Fruit fly (Drosophila melanogaster) whole organism, embryonic: ENCODE measurements around the gene enc.

Source experiments
- Atf3 ChIP-seq: fragments of 200-800 bp; sonication (Bioruptor generic); optimal IDR thresholded peaks from 3 replicates; lab custom pipeline; 2016; ENCODE audit warnings: missing biosample characterization, missing genetic modification characterization
- Atf6 ChIP-seq: fragments of 200-800 bp; sonication (Bioruptor generic); IDR thresholded peaks from 2 replicates; pipeline ENCODE4 v1.3.6; 2022; ENCODE audit warnings: missing biosample characterization, missing genetic modification characterization
- BtbVII ChIP-seq: fragments of 200-800 bp; sonication (Bioruptor generic); optimal IDR thresholded peaks from 3 replicates; lab custom pipeline; 2017; ENCODE audit warnings: missing biosample characterization, mild to moderate bottlenecking, missing genetic modification characterization
- CG10274 ChIP-seq: fragments of 200-800 bp; sonication (Bioruptor generic); optimal IDR thresholded peaks from 3 replicates; lab custom pipeline; 2017; ENCODE audit warnings: missing biosample characterization, mild to moderate bottlenecking, missing genetic modification characterization
- CG10654 ChIP-seq: fragments of 200-800 bp; sonication (Bioruptor generic); optimal IDR thresholded peaks from 2 replicates; lab custom pipeline; 2016; ENCODE audit warnings: missing biosample characterization, missing genetic modification characterization
- CG10959 ChIP-seq: fragments of 200-800 bp; sonication (Bioruptor generic); IDR thresholded peaks from 2 replicates; pipeline ENCODE4 v1.3.6; 2022; ENCODE audit warnings: missing biosample characterization, missing genetic modification characterization
- CG11695 ChIP-seq: fragments of 200-800 bp; sonication (Bioruptor generic); IDR thresholded peaks from 3 replicates; pipeline ENCODE4 v1.3.6; 2022; ENCODE audit warnings: missing biosample characterization, missing genetic modification characterization
- CG11723 ChIP-seq: fragments of 200-800 bp; sonication (Bioruptor generic); optimal IDR thresholded peaks from 2 replicates; lab custom pipeline; 2017; ENCODE audit warnings: missing biosample characterization, mild to moderate bottlenecking, missing genetic modification characterization
- CG12071 ChIP-seq: fragments of 200-800 bp; sonication (Bioruptor generic); optimal IDR thresholded peaks from 3 replicates; lab custom pipeline; 2018; ENCODE audit warnings: missing biosample characterization, mild to moderate bottlenecking, missing genetic modification characterization
- CG12104 ChIP-seq: fragments of 200-800 bp; sonication (Bioruptor generic); optimal IDR thresholded peaks from 3 replicates; lab custom pipeline; 2016; ENCODE audit warnings: missing biosample characterization, missing genetic modification characterization
- CG13296 ChIP-seq: fragments of 200-800 bp; sonication (Bioruptor generic); optimal IDR thresholded peaks from 3 replicates; lab custom pipeline; 2018; ENCODE audit warnings: missing biosample characterization, mild to moderate bottlenecking, missing genetic modification characterization
- CG14667 ChIP-seq: fragments of 200-800 bp; sonication (Bioruptor generic); IDR thresholded peaks from 2 replicates; pipeline ENCODE4 v1.3.6; 2022; ENCODE audit warnings: missing biosample characterization, missing genetic modification characterization
- CG16863 ChIP-seq: fragments of 200-800 bp; sonication (Bioruptor generic); optimal IDR thresholded peaks from 3 replicates; lab custom pipeline; 2016; ENCODE audit warnings: missing biosample characterization, missing genetic modification characterization
- CG17361 ChIP-seq: fragments of 200-800 bp; sonication (Bioruptor generic); IDR thresholded peaks from 3 replicates; pipeline ENCODE4 v1.3.6; 2022; ENCODE audit warnings: missing biosample characterization, missing genetic modification characterization
- CG18599 ChIP-seq: fragments of 200-800 bp; sonication (Bioruptor generic); optimal IDR thresholded peaks from 3 replicates; lab custom pipeline; 2017; ENCODE audit warnings: missing biosample characterization, missing genetic modification characterization, mild to moderate bottlenecking, moderate library complexity, missing genetic modification reagents
- CG18619 ChIP-seq: fragments of 200-800 bp; sonication (Bioruptor generic); optimal IDR thresholded peaks from 3 replicates; lab custom pipeline; 2017; ENCODE audit warnings: missing biosample characterization, mild to moderate bottlenecking, missing genetic modification characterization
- CG2712 ChIP-seq: fragments of 200-800 bp; optimal IDR thresholded peaks from 3 replicates; lab custom pipeline; 2019; ENCODE audit warnings: missing biosample characterization, mild to moderate bottlenecking, missing genetic modification characterization, moderate library complexity
- CG30020 ChIP-seq: fragments of 200-800 bp; optimal IDR thresholded peaks from 2 replicates; lab custom pipeline; 2019; ENCODE audit warnings: missing biosample characterization, mild to moderate bottlenecking, missing genetic modification characterization, moderate library complexity
- CG31388 ChIP-seq: fragments of 200-800 bp; sonication (Bioruptor generic); optimal IDR thresholded peaks from 2 replicates; lab custom pipeline; 2016; ENCODE audit warnings: missing biosample characterization, missing genetic modification characterization
- CG3281 ChIP-seq: fragments of 200-800 bp; sonication (Bioruptor generic); optimal IDR thresholded peaks from 3 replicates; lab custom pipeline; 2017; ENCODE audit warnings: missing biosample characterization, mild to moderate bottlenecking, missing genetic modification characterization
- CG4282 ChIP-seq: fragments of 200-800 bp; sonication (Bioruptor generic); optimal IDR thresholded peaks from 2 replicates; lab custom pipeline; 2016; ENCODE audit warnings: missing biosample characterization, missing genetic modification characterization
- CG5180 ChIP-seq: fragments of 200-800 bp; sonication (Bioruptor generic); optimal IDR thresholded peaks from 3 replicates; lab custom pipeline; 2017; ENCODE audit warnings: missing biosample characterization, missing genetic modification characterization, mild to moderate bottlenecking, moderate library complexity, missing genetic modification reagents
- CG6765 ChIP-seq: fragments of 200-800 bp; sonication (Bioruptor generic); optimal IDR thresholded peaks from 3 replicates; lab custom pipeline; 2017; ENCODE audit warnings: missing biosample characterization, mild to moderate bottlenecking, missing genetic modification characterization
- CG7372 ChIP-seq: fragments of 200-800 bp; sonication (Bioruptor generic); IDR thresholded peaks from 2 replicates; pipeline ENCODE4 v1.3.6; 2022; ENCODE audit warnings: missing biosample characterization, missing genetic modification characterization
- CG7928 ChIP-seq: fragments of 200-800 bp; sonication (Bioruptor generic); optimal IDR thresholded peaks from 2 replicates; lab custom pipeline; 2017; ENCODE audit warnings: missing biosample characterization, mild to moderate bottlenecking, missing genetic modification characterization
- Dp ChIP-seq: fragments of 200-800 bp; sonication (Bioruptor generic); optimal IDR thresholded peaks from 2 replicates; lab custom pipeline; 2018; ENCODE audit warnings: missing biosample characterization, mild to moderate bottlenecking, missing genetic modification characterization, moderate library complexity
- E2f2 ChIP-seq: fragments of 200-800 bp; sonication (Bioruptor generic); IDR thresholded peaks from 2 replicates; pipeline ENCODE4 v1.3.6; 2022; ENCODE audit warnings: missing biosample characterization, missing genetic modification characterization
- Ets97D ChIP-seq: fragments of 200-800 bp; sonication (Bioruptor generic); optimal IDR thresholded peaks from 3 replicates; lab custom pipeline; 2016; ENCODE audit warnings: missing biosample characterization, missing genetic modification characterization
- HLHmδ ChIP-seq: fragments of 200-800 bp; sonication (Bioruptor generic); optimal IDR thresholded peaks from 2 replicates; lab custom pipeline; 2018; ENCODE audit warnings: missing biosample characterization, mild to moderate bottlenecking, missing genetic modification characterization, moderate library complexity
- Hr78 ChIP-seq, 2 experiments: fragments of 200-800 bp in 1 of 2; fragments of >200 bp in 1 of 2; sonication (Bioruptor generic) in 1 of 2; optimal IDR thresholded peaks; 2 replicates each; lab custom pipeline; 2017 to 2019; ENCODE audit warnings: missing biosample characterization in 2 of 2, missing genetic modification characterization in 2 of 2, mild to moderate bottlenecking in 1 of 2, moderate library complexity in 1 of 2
- MBD-R2 ChIP-seq: fragments of 200-800 bp; sonication (Bioruptor generic); IDR thresholded peaks from 2 replicates; pipeline ENCODE4 v1.3.6; 2022; ENCODE audit warnings: missing biosample characterization, missing genetic modification characterization
- Mrtf ChIP-seq: fragments of 200-800 bp; sonication (Bioruptor generic); IDR thresholded peaks from 3 replicates; pipeline ENCODE4 v1.3.6; 2022; ENCODE audit warnings: missing biosample characterization, missing genetic modification characterization
- NC2α ChIP-seq: fragments of 200-800 bp; sonication (Bioruptor generic); optimal IDR thresholded peaks from 2 replicates; lab custom pipeline; 2016; ENCODE audit warnings: missing biosample characterization, missing genetic modification characterization
- NFAT ChIP-seq: fragments of 200-800 bp; sonication (Bioruptor generic); IDR thresholded peaks from 2 replicates; pipeline ENCODE4 v1.3.6; 2022; ENCODE audit warnings: missing biosample characterization, missing genetic modification characterization
- PHDP ChIP-seq: fragments of 200-800 bp; sonication (Bioruptor generic); optimal IDR thresholded peaks from 3 replicates; lab custom pipeline; 2018; ENCODE audit warnings: missing biosample characterization, mild to moderate bottlenecking, missing genetic modification characterization, moderate library complexity
- Sry-δ ChIP-seq: fragments of 200-800 bp; sonication (Bioruptor generic); optimal IDR thresholded peaks from 2 replicates; lab custom pipeline; 2016; ENCODE audit warnings: missing biosample characterization, missing genetic modification characterization
- ac ChIP-seq: fragments of 200-800 bp; sonication (Bioruptor generic); optimal IDR thresholded peaks from 3 replicates; lab custom pipeline; 2017; ENCODE audit warnings: missing biosample characterization, mild to moderate bottlenecking, missing genetic modification characterization
- chm ChIP-seq: fragments of 200-800 bp; sonication (Bioruptor generic); IDR thresholded peaks from 2 replicates; pipeline ENCODE4 v1.3.6; 2022; ENCODE audit warnings: missing biosample characterization, missing genetic modification characterization
- fd96Cb ChIP-seq: fragments of 200-800 bp; sonication (Bioruptor generic); optimal IDR thresholded peaks from 2 replicates; lab custom pipeline; 2018; ENCODE audit warnings: missing biosample characterization, mild to moderate bottlenecking, missing genetic modification characterization, moderate library complexity
- gfzf ChIP-seq: fragments of 200-800 bp; sonication (Bioruptor generic); optimal IDR thresholded peaks from 2 replicates; lab custom pipeline; 2016; ENCODE audit warnings: missing biosample characterization, mild to moderate bottlenecking, missing genetic modification characterization, moderate library complexity
- h ChIP-seq: fragments of >200 bp; optimal IDR thresholded peaks from 2 replicates; lab custom pipeline; 2017
- jing ChIP-seq: fragments of 200-800 bp; sonication (Bioruptor generic); optimal IDR thresholded peaks from 2 replicates; lab custom pipeline; 2018; ENCODE audit warnings: missing biosample characterization, mild to moderate bottlenecking, missing genetic modification characterization
- nmo ChIP-seq: fragments of 200-800 bp; sonication (Bioruptor generic); optimal IDR thresholded peaks from 2 replicates; lab custom pipeline; 2018; ENCODE audit warnings: missing biosample characterization, mild to moderate bottlenecking, missing genetic modification characterization, moderate library complexity
- p53 ChIP-seq: fragments of 200-800 bp; sonication (Bioruptor generic); optimal IDR thresholded peaks from 2 replicates; lab custom pipeline; 2016; ENCODE audit warnings: missing biosample characterization, missing genetic modification characterization
- repo ChIP-seq: fragments of 200-800 bp; sonication (Bioruptor generic); optimal IDR thresholded peaks from 2 replicates; lab custom pipeline; 2016; ENCODE audit warnings: missing biosample characterization, missing genetic modification characterization
- salm ChIP-seq: fragments of 200-800 bp; sonication (Bioruptor generic); optimal IDR thresholded peaks from 2 replicates; lab custom pipeline; 2018; ENCODE audit warnings: missing biosample characterization, mild to moderate bottlenecking, missing genetic modification characterization
- sisA ChIP-seq: fragments of 200-800 bp; sonication (Bioruptor generic); IDR thresholded peaks from 2 replicates; pipeline ENCODE4 v1.3.6; 2022; ENCODE audit warnings: missing biosample characterization, missing genetic modification characterization
- stc ChIP-seq: fragments of 200-800 bp; sonication (Bioruptor generic); IDR thresholded peaks from 2 replicates; pipeline ENCODE4 v1.3.6; 2022; ENCODE audit warnings: missing biosample characterization, missing genetic modification characterization
- tio ChIP-seq: fragments of 200-800 bp; sonication (Bioruptor generic); optimal IDR thresholded peaks from 2 replicates; lab custom pipeline; 2017; ENCODE audit warnings: missing biosample characterization, missing genetic modification characterization, inconsistent platforms
- toy ChIP-seq: fragments of 200-800 bp; sonication (Bioruptor generic); IDR thresholded peaks from 2 replicates; pipeline ENCODE4 v1.3.6; 2022; ENCODE audit warnings: missing biosample characterization, missing genetic modification characterization
- tx ChIP-seq: fragments of 200-800 bp; sonication (Bioruptor generic); optimal IDR thresholded peaks from 2 replicates; lab custom pipeline; 2016; ENCODE audit warnings: missing biosample characterization, missing genetic modification characterization

The enc gene

DNA sequence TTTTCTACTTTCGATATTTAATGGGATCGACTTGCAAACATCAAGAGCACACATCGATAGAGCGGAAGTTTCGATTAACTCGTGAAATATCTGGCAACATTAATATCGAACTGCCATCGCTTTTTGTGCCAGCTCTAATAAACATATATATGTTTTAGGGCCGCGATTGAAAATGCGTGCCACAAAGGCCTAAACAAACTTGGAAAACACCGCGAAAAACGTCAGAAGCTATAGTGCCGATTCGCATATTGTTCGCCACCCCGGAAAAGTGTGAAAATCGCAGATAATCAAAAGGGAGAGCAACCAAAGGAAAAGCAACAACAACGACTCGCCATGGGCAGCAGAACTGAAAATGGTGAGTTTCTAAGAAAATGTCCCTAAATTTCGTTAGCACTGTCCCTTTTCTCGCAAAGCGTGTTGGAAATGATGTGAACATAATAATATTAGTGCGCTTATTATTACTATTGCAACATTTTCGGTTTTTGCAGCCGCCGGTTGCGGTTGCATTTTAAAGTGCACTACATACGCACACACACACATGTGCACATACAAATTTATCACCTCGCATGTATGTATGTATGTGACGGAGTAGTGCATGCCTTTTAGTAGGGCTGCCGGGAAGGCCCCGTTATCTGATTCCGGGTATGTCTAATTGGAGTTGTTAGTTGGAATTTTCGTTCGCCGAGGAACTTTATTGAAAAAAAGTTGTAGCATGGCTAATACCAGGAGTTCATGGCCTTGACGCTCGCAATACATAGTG lies at the start of gene enc (continued):
- TF ChIP-seq CG10654 (GFP tag; lab: Kevin White, UChicago) = no peak
- TF ChIP-seq E2f2 (GFP tag; lab: Robert Waterston, UW) = peak; percentile 60
- TF ChIP-seq CG12071 = no peak
- TF ChIP-seq stc = no peak
- TF ChIP-seq CG5180 (GFP tag; lab: Kevin White, UChicago) = no peak
- TF ChIP-seq NC2α = no peak
- TF ChIP-seq sisA (GFP tag; lab: Robert Waterston, UW) = no peak
- TF ChIP-seq CG31388 (GFP tag; lab: Kevin White, UChicago) = no peak
- TF ChIP-seq HLHmδ = no peak
- peak; percentile 44 for TF ChIP-seq nmo (GFP tag; lab: Kevin White, UChicago)
- no peak for TF ChIP-seq CG10274
- no peak for TF ChIP-seq CG4282 (GFP tag; lab: Kevin White, UChicago)
- peak; percentile 33 for TF ChIP-seq CG2712 (tag; lab: Kevin White, UChicago)
- peak; percentile 40; the same call in 1 of the 3 replicates for TF ChIP-seq CG17361 (GFP tag; lab: Robert Waterston, UW)
- TF ChIP-seq tx (GFP tag; lab: Kevin White, UChicago) = no peak
- no peak for TF ChIP-seq CG11695
- no peak for TF ChIP-seq CG14667
- no peak for TF ChIP-seq Hr78 (GFP tag; optimal IDR thresholded peaks at IDR 0.05; lab: Kevin White, UChicago)
- no peak for TF ChIP-seq BtbVII (GFP tag; lab: Kevin White, UChicago)
- no peak for TF ChIP-seq fd96Cb (tag; lab: Kevin White, UChicago)
- TF ChIP-seq ac (GFP tag; lab: Kevin White, UChicago) = no peak
- no peak for TF ChIP-seq toy (GFP tag; lab: Robert Waterston, UW)
- TF ChIP-seq CG3281 (GFP tag; lab: Kevin White, UChicago) = no peak
- no peak for TF ChIP-seq Atf3
- no peak for TF ChIP-seq Mrtf
- no peak for TF ChIP-seq CG18619 (GFP tag; lab: Kevin White, UChicago)
- TF ChIP-seq tio (GFP tag; lab: Kevin White, UChicago) = no peak
- TF ChIP-seq salm = no peak
- TF ChIP-seq CG7372 (GFP tag; lab: Robert Waterston, UW) = no peak
- peak; percentile 17 for TF ChIP-seq gfzf (GFP tag; lab: Kevin White, UChicago)
- TF ChIP-seq CG16863 (GFP tag; lab: Kevin White, UChicago) = no peak
- no peak for TF ChIP-seq Atf6 (GFP tag; lab: Robert Waterston, UW)
- peak; percentile 54 for TF ChIP-seq Dp (GFP tag; lab: Kevin White, UChicago)
- no peak for TF ChIP-seq CG7928 (GFP tag; lab: Kevin White, UChicago)
- no peak for TF ChIP-seq CG18599 (GFP tag; lab: Kevin White, UChicago)
- TF ChIP-seq Sry-δ (GFP tag; lab: Kevin White, UChicago) = peak; percentile 95
- TF ChIP-seq CG11723 (GFP tag; lab: Kevin White, UChicago) = no peak
- no peak for TF ChIP-seq CG6765 (GFP tag; lab: Kevin White, UChicago)
- TF ChIP-seq NFAT (GFP tag; lab: Robert Waterston, UW) = no peak
- TF ChIP-seq jing (GFP tag; lab: Kevin White, UChicago) = no peak
- no peak for TF ChIP-seq CG13296 (GFP tag; lab: Kevin White, UChicago)
- TF ChIP-seq MBD-R2 (GFP tag; lab: Robert Waterston, UW) = peak; percentile 75
- TF ChIP-seq p53 = no peak
- no peak for TF ChIP-seq CG10959 (GFP tag; lab: Robert Waterston, UW)
- no peak for TF ChIP-seq CG12104 (GFP tag; lab: Kevin White, UChicago)
- TF ChIP-seq Ets97D (GFP tag; lab: Kevin White, UChicago) = peak; percentile 78
- peak; percentile 47 for TF ChIP-seq CG30020 (tag; lab: Kevin White, UChicago)
- TF ChIP-seq repo = no peak
- TF ChIP-seq h (lab: Kevin White, UChicago) = no peak
- TF ChIP-seq chm (GFP tag; lab: Robert Waterston, UW) = peak; percentile 33; the same call in 1 of the 2 replicates
- no peak for TF ChIP-seq PHDP
